Worm (Caenorhabditis elegans) whole organism, young adult: ENCODE results near the gene valv-1.

ENCODE experiments used
- C06A6.2 ChIP-seq: fragments of 200-800 bp; sonication (Bioruptor generic); conservative IDR thresholded peaks from 2 replicates; pipeline ENCODE4 v1.3.6; 2022; ENCODE audit warnings: missing genetic modification characterization, missing compliant biosample characterization
- F33H1.4 ChIP-seq: fragments of 200-800 bp; sonication (Bioruptor generic); IDR thresholded peaks from 2 replicates; pipeline ENCODE4 v1.3.6; 2022; ENCODE audit warnings: missing genetic modification reagents, missing genetic modification characterization, missing compliant biosample characterization
- F37B4.10 ChIP-seq: fragments of 200-800 bp; sonication (Bioruptor generic); IDR thresholded peaks from 2 replicates; pipeline ENCODE4 v1.3.6; 2022; ENCODE audit warnings: missing genetic modification characterization, missing compliant biosample characterization
- F52B5.7 ChIP-seq: sonication (generic microtip); optimal IDR thresholded peaks from 2 replicates; lab custom pipeline; 2016; ENCODE audit warnings: mild to moderate bottlenecking, missing genetic modification characterization, missing compliant biosample characterization
- F57A8.1 ChIP-seq: fragments of 200-800 bp; sonication (Bioruptor generic); optimal IDR thresholded peaks from 2 replicates; lab custom pipeline; 2018; ENCODE audit warnings: mild to moderate bottlenecking, missing genetic modification characterization, moderate library complexity, missing compliant biosample characterization
- T07F8.4 ChIP-seq: sonication (generic microtip); optimal IDR thresholded peaks from 2 replicates; lab custom pipeline; 2016; ENCODE audit warnings: mild to moderate bottlenecking, missing genetic modification characterization, moderate library complexity, missing compliant biosample characterization
- Y53F4B.3 ChIP-seq: fragments of 200-800 bp; sonication (Bioruptor generic); IDR thresholded peaks from 2 replicates; pipeline ENCODE4 v1.3.6; 2022; ENCODE audit warnings: missing genetic modification reagents, missing genetic modification characterization, missing compliant biosample characterization
- Y53G8AR.9 ChIP-seq: fragments of 200-800 bp; sonication (Bioruptor generic); conservative IDR thresholded peaks from 2 replicates; pipeline ENCODE4 v1.3.6; 2022; ENCODE audit warnings: missing genetic modification reagents, missing genetic modification characterization, missing compliant biosample characterization
- Y67H2A.10 ChIP-seq: fragments of 200-800 bp; sonication (Bioruptor generic); conservative IDR thresholded peaks from 2 replicates; pipeline ENCODE4 v1.3.6; 2022; ENCODE audit warnings: missing genetic modification reagents, missing genetic modification characterization, missing compliant biosample characterization
- ZK185.1 ChIP-seq: sonication (generic microtip); optimal IDR thresholded peaks from 2 replicates; lab custom pipeline; 2016; ENCODE audit warnings: mild to moderate bottlenecking, missing genetic modification characterization, missing compliant biosample characterization; ENCODE audit not compliant: poor library complexity, severe bottlenecking
- ama-1 ChIP-seq, 3 experiments: fragments of 150-350 bp in 1 of 3; sonication (generic microtip) in 2 of 3; optimal IDR thresholded peaks; 2 replicates each; lab custom pipeline; 2014 to 2018; ENCODE audit warnings: missing biosample characterization in 2 of 3, missing genetic modification characterization in 2 of 3, missing genetic modification reagents in 2 of 3
- aptf-2 ChIP-seq: fragments of 200-800 bp; sonication (Bioruptor generic); conservative IDR thresholded peaks from 2 replicates; pipeline ENCODE4 v1.3.6; 2022; ENCODE audit warnings: missing genetic modification reagents, missing genetic modification characterization, missing compliant biosample characterization
- attf-3 ChIP-seq: fragments of 200-800 bp; sonication (Bioruptor generic); conservative IDR thresholded peaks from 2 replicates; pipeline ENCODE4 v1.3.6; 2022; ENCODE audit warnings: missing genetic modification reagents, missing genetic modification characterization, missing compliant biosample characterization
- attf-5 ChIP-seq: fragments of 200-800 bp; sonication (Bioruptor generic); optimal IDR thresholded peaks from 2 replicates; lab custom pipeline; 2018; ENCODE audit warnings: mild to moderate bottlenecking, missing genetic modification characterization, missing compliant biosample characterization
- cebp-2 ChIP-seq: fragments of 200-800 bp; sonication (Bioruptor generic); IDR thresholded peaks from 2 replicates; pipeline ENCODE4 v1.3.6; 2022; ENCODE audit warnings: missing genetic modification characterization, missing compliant biosample characterization
- ceh-91 ChIP-seq: fragments of 200-800 bp; sonication (Bioruptor generic); IDR thresholded peaks from 2 replicates; pipeline ENCODE4 v1.3.6; 2022; ENCODE audit warnings: missing genetic modification reagents, missing genetic modification characterization, missing compliant biosample characterization
- die-1 ChIP-seq: sonication (generic microtip); optimal IDR thresholded peaks from 2 replicates; lab custom pipeline; 2016; ENCODE audit warnings: missing genotype, mild to moderate bottlenecking, missing genetic modification characterization, missing compliant biosample characterization
- dpl-1 ChIP-seq: fragments of 150-350 bp; optimal IDR thresholded peaks from 2 replicates; lab custom pipeline; 2014; ENCODE audit warnings: missing biosample characterization, missing genetic modification reagents, missing genetic modification characterization
- efl-1 ChIP-seq: fragments of 150-350 bp; optimal IDR thresholded peaks from 2 replicates; lab custom pipeline; 2014; ENCODE audit warnings: missing biosample characterization, missing genetic modification reagents, missing genetic modification characterization
- egl-18 ChIP-seq: fragments of 200-800 bp; sonication (Bioruptor generic); IDR thresholded peaks from 2 replicates; pipeline ENCODE4 v1.3.6; 2022; ENCODE audit warnings: missing genetic modification reagents, missing genetic modification characterization, missing compliant biosample characterization
- egl-44 ChIP-seq: fragments of 200-800 bp; sonication (Bioruptor generic); IDR thresholded peaks from 2 replicates; pipeline ENCODE4 v1.3.6; 2022; ENCODE audit warnings: missing genetic modification reagents, missing genetic modification characterization, missing compliant biosample characterization
- hlh-26 ChIP-seq: fragments of 200-800 bp; sonication (Bioruptor generic); conservative IDR thresholded peaks from 2 replicates; pipeline ENCODE4 v1.3.6; 2022; ENCODE audit warnings: missing genetic modification reagents, missing genetic modification characterization, missing compliant biosample characterization
- hmg-20 ChIP-seq: fragments of 200-800 bp; sonication (Bioruptor generic); IDR thresholded peaks from 2 replicates; pipeline ENCODE4 v1.3.6; 2022; ENCODE audit warnings: missing genetic modification reagents, missing genetic modification characterization, missing compliant biosample characterization
- hsf-1 ChIP-seq: fragments of 200-800 bp; sonication (Bioruptor generic); IDR thresholded peaks from 2 replicates; pipeline ENCODE4 v1.3.6; 2022; ENCODE audit warnings: missing genetic modification reagents, missing genetic modification characterization, missing compliant biosample characterization
- lin-54 ChIP-seq: fragments of 200-800 bp; sonication (Bioruptor generic); optimal IDR thresholded peaks from 2 replicates; lab custom pipeline; 2018; ENCODE audit warnings: mild to moderate bottlenecking, missing genetic modification characterization, missing compliant biosample characterization
- madf-3 ChIP-seq: fragments of 200-800 bp; sonication (Bioruptor generic); IDR thresholded peaks from 2 replicates; pipeline ENCODE4 v1.3.6; 2022; ENCODE audit warnings: missing genetic modification reagents, missing genetic modification characterization, missing compliant biosample characterization
- madf-6 ChIP-seq: fragments of 200-800 bp; sonication (Bioruptor generic); IDR thresholded peaks from 2 replicates; pipeline ENCODE4 v1.3.6; 2022; ENCODE audit warnings: missing genetic modification reagents, missing genetic modification characterization, missing compliant biosample characterization
- madf-8 ChIP-seq: fragments of 200-800 bp; sonication (Bioruptor generic); conservative IDR thresholded peaks from 2 replicates; pipeline ENCODE4 v1.3.6; 2022; ENCODE audit warnings: missing genetic modification reagents, missing genetic modification characterization, missing compliant biosample characterization
- mcd-1 ChIP-seq: fragments of 200-800 bp; sonication (Bioruptor generic); IDR thresholded peaks from 2 replicates; pipeline ENCODE4 v1.3.6; 2022; ENCODE audit warnings: missing genetic modification reagents, missing genetic modification characterization, missing compliant biosample characterization
- mel-28 ChIP-seq: sonication (generic microtip); optimal IDR thresholded peaks from 2 replicates; lab custom pipeline; 2016; ENCODE audit warnings: borderline replicate concordance, mild to moderate bottlenecking, missing genetic modification characterization, missing compliant biosample characterization
- mes-4 ChIP-seq: sonication (generic microtip); optimal IDR thresholded peaks from 2 replicates; lab custom pipeline; 2016; ENCODE audit warnings: missing genotype, missing genetic modification characterization, missing compliant biosample characterization
- nfya-2 ChIP-seq: fragments of 200-800 bp; sonication (Bioruptor generic); IDR thresholded peaks from 2 replicates; pipeline ENCODE4 v1.3.6; 2022; ENCODE audit warnings: missing genetic modification reagents, missing genetic modification characterization, missing compliant biosample characterization
- nhr-80 ChIP-seq: sonication (generic microtip); optimal IDR thresholded peaks from 2 replicates; lab custom pipeline; 2016; ENCODE audit warnings: missing genetic modification characterization, missing compliant biosample characterization
- rec-8 ChIP-seq, 2 experiments: sonication (generic microtip); optimal IDR thresholded peaks; 2 replicates each; lab custom pipeline; 2016; ENCODE audit warnings: mild to moderate bottlenecking in 2 of 2, missing genetic modification characterization in 2 of 2, missing genetic modification reagents in 2 of 2, missing genotype in 2 of 2, missing biosample characterization in 1 of 2, missing compliant biosample characterization in 1 of 2, moderate library complexity in 1 of 2
- sea-2 ChIP-seq: fragments of 200-800 bp; sonication (Bioruptor generic); IDR thresholded peaks from 2 replicates; pipeline ENCODE4 v1.3.6; 2022; ENCODE audit warnings: missing genetic modification characterization, missing compliant biosample characterization
- snpc-1.1 ChIP-seq: sonication (generic microtip); optimal IDR thresholded peaks from 2 replicates; lab custom pipeline; 2017; ENCODE audit warnings: missing genetic modification characterization, mild to moderate bottlenecking, missing compliant biosample characterization, antibody characterized with exemption, moderate library complexity, missing genotype, missing genetic modification reagents; ENCODE audit not compliant: insufficient read depth
- snpc-3.4 ChIP-seq: sonication (generic microtip); optimal IDR thresholded peaks from 2 replicates; lab custom pipeline; 2017; ENCODE audit warnings: missing genetic modification characterization, mild to moderate bottlenecking, missing compliant biosample characterization, antibody characterized with exemption, moderate library complexity, missing genotype, missing genetic modification reagents
- snpc-4 ChIP-seq, 5 experiments: fragments of 150-350 bp in 1 of 5; sonication (generic microtip) in 4 of 5; optimal IDR thresholded peaks; 2 replicates each; lab custom pipeline; 2014 to 2018; ENCODE audit warnings: missing genetic modification characterization in 5 of 5, missing biosample characterization in 3 of 5, antibody characterized with exemption in 2 of 5, mild to moderate bottlenecking in 2 of 5, missing compliant biosample characterization in 2 of 5, missing genotype in 2 of 5, moderate library complexity in 2 of 5, missing genetic modification reagents in 1 of 5
- sptf-2 ChIP-seq: fragments of 200-800 bp; sonication (Bioruptor generic); optimal IDR thresholded peaks from 2 replicates; lab custom pipeline; 2018; ENCODE audit warnings: mild to moderate bottlenecking, missing genetic modification characterization, missing compliant biosample characterization
- tlf-1 ChIP-seq: fragments of 200-800 bp; sonication (Bioruptor generic); optimal IDR thresholded peaks from 2 replicates; lab custom pipeline; 2018; ENCODE audit warnings: mild to moderate bottlenecking, missing genetic modification characterization, missing compliant biosample characterization
- zfh-2 ChIP-seq: fragments of 200-800 bp; sonication (Bioruptor generic); conservative IDR thresholded peaks from 2 replicates; pipeline ENCODE4 v1.3.6; 2022; ENCODE audit warnings: missing genetic modification reagents, missing genetic modification characterization, missing compliant biosample characterization
- ztf-18 ChIP-seq: sonication (generic microtip); optimal IDR thresholded peaks from 2 replicates; lab custom pipeline; 2016; ENCODE audit warnings: missing genotype, mild to moderate bottlenecking, missing genetic modification characterization, missing compliant biosample characterization

The valv-1 gene

ce11 chrIV:7404934-7405632 is 40.1 kb downstream of the valv-1 start, which contains the start of the genes C48A7.16 and egl-19:
Gene C48A7.16 (plus strand): TSS chrIV:7405477.
Gene egl-19 (plus strand): TSS chrIV:7405582.
- TF ChIP-seq snpc-3.4 (tag; lab: Kevin White, UChicago) (no peak), ztf-18 (tag; lab: Kevin White, UChicago) (no peak), hsf-1 (GFP tag; lab: Robert Waterston, UW) (no peak), cebp-2 (GFP tag; lab: Robert Waterston, UW) (no peak), ama-1 (optimal IDR thresholded peaks at IDR 0.05; lab: Kevin White, UChicago) (no peak), ama-1 (GFP tag; optimal IDR thresholded peaks at IDR 0.05; lab: Kevin White, UChicago) (no peak)

- TF ChIP-seq sea-2 (GFP tag; lab: Robert Waterston, UW), result no peak
- no peak for TF ChIP-seq zfh-2 (GFP tag; lab: Robert Waterston, UW)
- no peak for TF ChIP-seq T07F8.4
- TF ChIP-seq Y67H2A.10 (GFP tag; lab: Robert Waterston, UW), result no peak
- TF ChIP-seq mcd-1 (GFP tag; lab: Robert Waterston, UW), result no peak
- TF ChIP-seq lin-54 (GFP tag; lab: Kevin White, UChicago), result no peak
- no peak for TF ChIP-seq Y53F4B.3 (GFP tag; lab: Robert Waterston, UW)
- no peak for TF ChIP-seq hmg-20 (GFP tag; lab: Robert Waterston, UW)
- no peak for TF ChIP-seq hsf-1 (GFP tag; lab: Robert Waterston, UW)
- TF ChIP-seq ZK185.1 (tag; lab: Kevin White, UChicago), result no peak
- TF ChIP-seq F52B5.7 (tag; lab: Kevin White, UChicago), result no peak
- TF ChIP-seq ceh-91 (GFP tag; lab: Robert Waterston, UW), result no peak
- no peak for TF ChIP-seq aptf-2 (GFP tag; lab: Robert Waterston, UW)
- no peak for TF ChIP-seq F37B4.10 (GFP tag; lab: Robert Waterston, UW)
- no peak for TF ChIP-seq die-1 (tag; lab: Kevin White, UChicago)
- no peak for TF ChIP-seq dpl-1 (GFP tag; lab: Kevin White, UChicago)
- TF ChIP-seq nfya-2, result no peak
- TF ChIP-seq F33H1.4, result no peak
- no peak for TF ChIP-seq ama-1 (optimal IDR thresholded peaks at IDR 0.05; lab: Kevin White, UChicago)
- no peak for TF ChIP-seq ama-1 (GFP tag; optimal IDR thresholded peaks at IDR 0.05; lab: Kevin White, UChicago)
- TF ChIP-seq, all 124 proteins: peak for 0
Measured at ce11 chrIV:7403422-7403821, 41.7 kb downstream of the valv-1 start.

ce11 chrIV:7402077-7402476 is 43.1 kb downstream of the valv-1 start:
- TF ChIP-seq F57A8.1 (GFP tag; lab: Kevin White, UChicago) (no peak), rec-8 (tag; optimal IDR thresholded peaks at IDR 0.05; lab: Kevin White, UChicago) (no peak), attf-5 (GFP tag; lab: Kevin White, UChicago) (peak; percentile 48), egl-18 (GFP tag; lab: Robert Waterston, UW) (no peak), C06A6.2 (GFP tag; lab: Robert Waterston, UW) (no peak), madf-6 (GFP tag; lab: Robert Waterston, UW) (no peak), sptf-2 (GFP tag; lab: Kevin White, UChicago) (no peak), attf-3 (GFP tag; lab: Robert Waterston, UW) (no peak), hlh-26 (no peak), zfh-2 (GFP tag; lab: Robert Waterston, UW) (peak; percentile 98), madf-8 (GFP tag; lab: Robert Waterston, UW) (no peak), nhr-80 (no peak), tlf-1 (no peak), snpc-1.1 (tag; lab: Kevin White, UChicago) (no peak), F37B4.10 (GFP tag; lab: Robert Waterston, UW) (0 out of 2 replicates have a peak, but pooled peaks have one; percentile 34), egl-44 (no peak), snpc-4 (GFP tag; optimal IDR thresholded peaks at IDR 0.05; lab: Kevin White, UChicago) (no peak), snpc-4 (tag; optimal IDR thresholded peaks at IDR 0.05; lab: Kevin White, UChicago) (no peak), mel-28 (no peak), snpc-3.4 (tag; lab: Kevin White, UChicago) (no peak), madf-3 (GFP tag; lab: Robert Waterston, UW) (no peak), Y53G8AR.9 (GFP tag; lab: Robert Waterston, UW) (no peak), efl-1 (GFP tag; lab: Kevin White, UChicago) (no peak), cebp-2 (GFP tag; lab: Robert Waterston, UW) (no peak), mes-4 (tag; lab: Kevin White, UChicago) (no peak)
